Fruit fly (Drosophila melanogaster): ENCODE measurements around the gene CG32640.

DNA sequence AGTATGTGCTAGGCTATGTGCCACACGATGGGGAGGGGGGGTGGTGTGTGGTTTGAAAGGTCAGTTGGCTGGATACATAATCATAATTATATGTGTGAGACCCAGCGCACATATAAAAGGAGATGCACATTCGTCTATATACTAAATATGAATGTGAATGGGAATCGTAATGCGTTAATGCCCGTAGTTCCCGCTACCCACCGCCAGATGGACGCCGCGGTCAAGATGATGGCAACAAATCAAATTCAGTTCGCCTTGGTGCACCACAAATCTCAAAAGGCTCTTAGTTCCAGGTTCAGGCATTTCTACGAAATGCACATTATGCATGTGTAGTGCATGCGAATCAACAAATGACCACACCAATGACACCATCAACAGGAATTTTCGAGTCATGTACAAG lies 26.9 kb downstream of the CG32640 start:
- no peak for TF ChIP-seq Abd-B (GFP tag; optimal IDR thresholded peaks at IDR 0.05)
- TF ChIP-seq Dfd (GFP tag; optimal IDR thresholded peaks at IDR 0.05), result no peak
- TF ChIP-seq Hnf4 (GFP tag; optimal IDR thresholded peaks at IDR 0.05), result no peak
- no peak for TF ChIP-seq pan (optimal IDR thresholded peaks at IDR 0.05)
- no peak for TF ChIP-seq dmrt93B (GFP tag; optimal IDR thresholded peaks at IDR 0.05)
- TF ChIP-seq Mio (GFP tag; optimal IDR thresholded peaks at IDR 0.05), result no peak
